Fruit fly (Drosophila melanogaster): ENCODE data around the gene CG3690.

Gene CG3690

DNA sequence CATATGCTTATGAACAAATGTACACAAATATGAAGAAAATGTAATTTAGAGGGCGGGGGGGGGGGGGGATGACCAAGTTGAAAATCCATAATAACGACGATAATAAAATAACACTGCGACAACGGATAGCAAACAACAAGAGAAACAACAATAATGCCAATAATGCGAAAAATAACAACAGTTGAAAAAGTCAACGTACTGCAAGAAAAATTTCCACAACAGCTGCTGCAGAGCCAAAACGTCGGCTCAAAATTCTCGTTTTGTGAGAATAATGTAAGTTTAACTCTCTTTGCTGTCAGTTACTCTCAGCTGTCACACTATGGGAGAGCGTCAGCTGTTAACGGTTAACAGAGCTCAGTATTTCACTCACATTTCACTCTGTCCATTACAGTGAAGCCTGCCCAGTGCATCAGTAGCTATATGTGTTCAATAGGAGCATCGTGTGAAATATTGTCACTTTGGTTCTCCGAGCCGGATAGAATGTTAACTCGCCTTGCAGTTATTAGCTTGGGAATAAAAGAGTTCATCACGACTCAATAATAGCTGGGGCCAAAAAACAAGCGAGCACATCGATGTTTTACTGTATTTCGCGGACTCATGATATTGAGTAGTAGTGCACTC is 50.9 kb downstream of the CG3690 start:
- TF ChIP-seq Myc (optimal IDR thresholded peaks at IDR 0.05) (no peak), psq (optimal IDR thresholded peaks at IDR 0.05) (no peak), ttk (optimal IDR thresholded peaks at IDR 0.05) (no peak), Sin3A (optimal IDR thresholded peaks at IDR 0.05) (no peak), h (optimal IDR thresholded peaks at IDR 0.05) (no peak), insv (optimal IDR thresholded peaks at IDR 0.05) (no peak)

dm6 chrX:899407-900050 is 52.2 kb downstream of the CG3690 start:
- no peak for TF ChIP-seq Myc (optimal IDR thresholded peaks at IDR 0.05)
- no peak for TF ChIP-seq ttk (optimal IDR thresholded peaks at IDR 0.05)
- no peak for TF ChIP-seq h (optimal IDR thresholded peaks at IDR 0.05)
- TF ChIP-seq psq (optimal IDR thresholded peaks at IDR 0.05): no peak
- TF ChIP-seq insv (optimal IDR thresholded peaks at IDR 0.05): no peak
- TF ChIP-seq Sin3A (optimal IDR thresholded peaks at IDR 0.05): no peak
